Fruit fly (Drosophila melanogaster): ENCODE data around the gene PH4alphaEFB.

- no peak for TF ChIP-seq psq (optimal IDR thresholded peaks at IDR 0.05)
- no peak for TF ChIP-seq insv (optimal IDR thresholded peaks at IDR 0.05)
Measured at dm6 chr3R:30489797-30490196, 23.9 kb downstream of the PH4alphaEFB start, which contains the start of gene PH4alphaSG2.

Measured in Kc167 (cell line).